Worm (Caenorhabditis elegans) whole organism, early embryonic: ENCODE data around the gene C16D9.5.

ENCODE experiments used
- B0310.2 ChIP-seq: sonication (generic microtip); optimal IDR thresholded peaks from 2 replicates; lab custom pipeline; 2016; ENCODE audit warnings: mild to moderate bottlenecking, missing genetic modification characterization, missing compliant biosample characterization
- F13C5.2 ChIP-seq: sonication (generic microtip); optimal IDR thresholded peaks from 2 replicates; lab custom pipeline; 2017; ENCODE audit warnings: mild to moderate bottlenecking, missing genetic modification characterization, inconsistent platforms, missing compliant biosample characterization
- aly-1 ChIP-seq: sonication (generic microtip); optimal IDR thresholded peaks from 2 replicates; lab custom pipeline; 2016; ENCODE audit warnings: missing genetic modification characterization, missing compliant biosample characterization
- ama-1 ChIP-seq: fragments of 150-350 bp; optimal IDR thresholded peaks from 2 replicates; lab custom pipeline; 2014
- ceh-13 ChIP-seq: fragments of 200-800 bp; sonication (Bioruptor generic); optimal IDR thresholded peaks from 2 replicates; lab custom pipeline; 2018; ENCODE audit warnings: mild to moderate bottlenecking, missing genetic modification characterization, missing compliant biosample characterization
- ceh-36 ChIP-seq: sonication (generic microtip); optimal IDR thresholded peaks from 2 replicates; lab custom pipeline; 2016; ENCODE audit warnings: missing genetic modification characterization, inconsistent platforms, missing compliant biosample characterization
- ets-7 ChIP-seq: sonication (generic microtip); optimal IDR thresholded peaks from 2 replicates; lab custom pipeline; 2016; ENCODE audit warnings: missing genotype, missing genetic modification characterization, missing compliant biosample characterization
- flt-1 ChIP-seq: fragments of 200-800 bp; sonication (Bioruptor generic); IDR thresholded peaks from 2 replicates; pipeline ENCODE4 v1.3.6; 2022; ENCODE audit warnings: missing genetic modification characterization, missing compliant biosample characterization
- hmbx-1 ChIP-seq: sonication (generic microtip); optimal IDR thresholded peaks from 2 replicates; lab custom pipeline; 2016; ENCODE audit warnings: mild to moderate bottlenecking, missing genetic modification characterization, missing compliant biosample characterization
- hmg-4 ChIP-seq: fragments of 200-800 bp; sonication (Bioruptor generic); optimal IDR thresholded peaks from 2 replicates; lab custom pipeline; 2018; ENCODE audit warnings: mild to moderate bottlenecking, missing genetic modification characterization, missing compliant biosample characterization
- hnd-1 ChIP-seq: sonication (generic microtip); optimal IDR thresholded peaks from 2 replicates; lab custom pipeline; 2016; ENCODE audit warnings: missing genetic modification characterization, missing compliant biosample characterization
- pes-1 ChIP-seq: fragments of 200-800 bp; sonication (Bioruptor generic); IDR thresholded peaks from 2 replicates; pipeline ENCODE4 v1.3.6; 2022; ENCODE audit warnings: missing genetic modification reagents, missing genetic modification characterization, missing compliant biosample characterization
- scrt-1 ChIP-seq: fragments of 200-800 bp; sonication (Bioruptor generic); IDR thresholded peaks from 2 replicates; pipeline ENCODE4 v1.3.6; 2022; ENCODE audit warnings: missing genetic modification characterization, missing compliant biosample characterization
- sea-1 ChIP-seq: fragments of 200-800 bp; sonication (Bioruptor generic); conservative IDR thresholded peaks from 2 replicates; pipeline ENCODE4 v1.3.6; 2022; ENCODE audit warnings: missing genetic modification characterization, missing compliant biosample characterization
- tbx-11 ChIP-seq: fragments of 200-800 bp; sonication (Bioruptor generic); IDR thresholded peaks from 2 replicates; pipeline ENCODE4 v1.3.6; 2022; ENCODE audit warnings: missing genetic modification characterization, missing compliant biosample characterization
- tbx-37 ChIP-seq: fragments of 200-800 bp; sonication (Bioruptor generic); conservative IDR thresholded peaks from 2 replicates; pipeline ENCODE4 v1.3.6; 2022; ENCODE audit warnings: missing genetic modification reagents, missing genetic modification characterization, missing compliant biosample characterization
- tra-4 ChIP-seq: sonication (generic microtip); optimal IDR thresholded peaks from 2 replicates; lab custom pipeline; 2017; ENCODE audit warnings: missing genetic modification characterization, missing compliant biosample characterization

The C16D9.5 gene

DNA sequence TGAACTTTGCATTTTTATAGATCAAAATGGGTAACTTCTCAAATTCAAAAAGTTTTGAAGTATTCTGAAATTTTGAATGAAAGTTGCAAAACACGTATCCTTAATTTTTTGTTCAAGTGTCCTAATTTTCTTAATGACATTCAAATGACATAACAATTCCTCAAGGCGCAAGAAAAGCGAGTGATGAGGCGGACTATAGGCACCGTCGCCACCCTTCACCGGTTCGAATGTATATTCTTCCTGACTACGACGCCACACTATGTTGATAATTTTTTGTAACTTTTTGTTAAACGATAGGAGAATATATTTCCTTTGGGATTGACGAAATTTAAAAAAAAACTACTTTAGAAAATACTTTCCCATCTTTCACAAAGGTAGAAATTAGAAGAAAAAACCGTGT lies 36.3 kb upstream of the C16D9.5 start:
- no peak for TF ChIP-seq F13C5.2 (tag; lab: Kevin White, UChicago)
- TF ChIP-seq flt-1 (GFP tag; lab: Robert Waterston, UW) = no peak
- TF ChIP-seq ama-1 = no peak
- no peak for TF ChIP-seq hmbx-1 (tag; lab: Kevin White, UChicago)
- TF ChIP-seq tbx-37 (GFP tag; lab: Robert Waterston, UW) = no peak
- no peak for TF ChIP-seq hnd-1 (tag; lab: Kevin White, UChicago)
- TF ChIP-seq tra-4 (tag; lab: Kevin White, UChicago) = no peak
- no peak for TF ChIP-seq pes-1
- TF ChIP-seq ceh-36 (tag; lab: Kevin White, UChicago) = no peak
- no peak for TF ChIP-seq scrt-1
- TF ChIP-seq ceh-13 (GFP tag; lab: Kevin White, UChicago) = no peak
- no peak for TF ChIP-seq aly-1 (tag; lab: Kevin White, UChicago)
- no peak for TF ChIP-seq B0310.2 (tag; lab: Kevin White, UChicago)
- TF ChIP-seq hmg-4 (GFP tag; lab: Kevin White, UChicago) = no peak
- no peak for TF ChIP-seq ets-7 (tag; lab: Kevin White, UChicago)

DNA sequence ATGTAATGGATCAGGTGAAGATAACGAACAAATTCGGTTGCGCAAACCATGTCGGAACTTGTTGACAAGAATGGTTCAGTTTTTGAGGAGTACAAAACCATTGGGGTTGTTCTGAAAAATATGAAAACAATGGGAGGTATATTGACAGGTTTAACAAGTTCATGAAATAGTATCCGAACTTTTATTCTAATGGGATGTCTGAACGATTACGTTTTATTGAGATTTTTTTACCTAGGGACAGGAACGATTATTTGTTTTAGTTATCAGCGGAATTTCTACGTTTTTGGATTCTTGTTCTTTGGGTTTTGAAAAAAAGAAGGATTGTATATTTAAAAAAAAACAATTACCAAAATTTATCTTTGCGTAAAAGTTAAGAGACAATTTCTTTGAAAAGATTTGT lies 35.4 kb upstream of the C16D9.5 start, which contains the start of gene str-135:
str-135 (minus strand) TSS at position 101 of the 400 bp plus-strand sequence.
- no peak for TF ChIP-seq pes-1
- no peak for TF ChIP-seq aly-1 (tag; lab: Kevin White, UChicago)
- TF ChIP-seq ama-1 = no peak
- TF ChIP-seq F13C5.2 (tag; lab: Kevin White, UChicago) = no peak
- TF ChIP-seq B0310.2 (tag; lab: Kevin White, UChicago) = no peak
- TF ChIP-seq scrt-1 = no peak
- TF ChIP-seq ceh-36 (tag; lab: Kevin White, UChicago) = no peak
- TF ChIP-seq tra-4 (tag; lab: Kevin White, UChicago) = no peak
- TF ChIP-seq ets-7 (tag; lab: Kevin White, UChicago) = no peak
- TF ChIP-seq hmg-4 (GFP tag; lab: Kevin White, UChicago) = no peak

DNA sequence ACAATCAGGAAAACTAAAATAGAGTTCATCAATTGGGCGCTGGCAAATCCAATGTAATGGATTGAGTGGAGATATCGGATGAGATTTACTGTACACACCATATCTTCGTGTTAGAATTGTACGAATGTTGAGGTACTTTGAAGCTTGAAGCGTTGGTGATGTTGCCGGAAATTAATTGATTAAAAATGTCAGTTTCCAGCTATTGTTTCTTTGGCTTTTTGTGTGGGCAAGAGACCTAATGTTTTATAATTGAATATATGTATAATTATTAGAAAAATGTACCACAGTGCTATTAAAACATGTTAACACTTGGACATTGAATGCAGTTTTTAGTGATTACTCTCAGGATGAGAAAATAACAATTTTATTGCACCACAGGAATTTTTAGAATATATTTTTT lies 33.5 kb upstream of the C16D9.5 start, which contains the start of gene str-136:
str-136 (minus strand) TSS at position 101 of the 400 bp plus-strand sequence.
- TF ChIP-seq tbx-37 (GFP tag; lab: Robert Waterston, UW) = no peak

DNA sequence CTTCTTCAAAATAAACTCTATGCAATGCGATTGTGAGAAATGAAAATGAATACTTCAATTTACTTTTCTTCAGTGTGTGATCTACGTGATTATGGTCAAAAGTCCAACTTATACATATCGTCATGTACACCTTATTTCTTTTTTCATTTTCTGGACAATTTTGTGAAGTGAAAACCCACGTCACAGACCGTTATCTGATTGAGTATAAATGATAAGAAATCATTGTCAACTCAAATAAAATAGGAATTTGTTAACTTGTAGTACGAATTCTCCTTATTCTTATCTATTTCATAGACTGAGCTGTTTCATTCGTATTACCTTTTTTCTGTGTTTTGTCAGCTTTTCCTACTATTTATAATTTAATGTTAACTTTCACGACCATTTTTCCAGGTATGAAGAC lies 26.6 kb upstream of the C16D9.5 start, which contains the start of gene asp-5:
asp-5 (plus strand) TSS at position 391 of the 400 bp plus-strand sequence.
- TF ChIP-seq tra-4 (tag; lab: Kevin White, UChicago) (no peak), flt-1 (GFP tag; lab: Robert Waterston, UW) (no peak), scrt-1 (no peak), pes-1 (no peak), hmg-4 (GFP tag; lab: Kevin White, UChicago) (no peak), F13C5.2 (tag; lab: Kevin White, UChicago) (no peak), ets-7 (tag; lab: Kevin White, UChicago) (no peak), ceh-13 (GFP tag; lab: Kevin White, UChicago) (no peak), B0310.2 (tag; lab: Kevin White, UChicago) (no peak), aly-1 (tag; lab: Kevin White, UChicago) (no peak), hmbx-1 (tag; lab: Kevin White, UChicago) (no peak), ceh-36 (tag; lab: Kevin White, UChicago) (no peak), sea-1 (GFP tag; lab: Robert Waterston, UW) (no peak), hnd-1 (tag; lab: Kevin White, UChicago) (no peak), tbx-11 (no peak), ama-1 (no peak), tbx-37 (GFP tag; lab: Robert Waterston, UW) (no peak)

DNA sequence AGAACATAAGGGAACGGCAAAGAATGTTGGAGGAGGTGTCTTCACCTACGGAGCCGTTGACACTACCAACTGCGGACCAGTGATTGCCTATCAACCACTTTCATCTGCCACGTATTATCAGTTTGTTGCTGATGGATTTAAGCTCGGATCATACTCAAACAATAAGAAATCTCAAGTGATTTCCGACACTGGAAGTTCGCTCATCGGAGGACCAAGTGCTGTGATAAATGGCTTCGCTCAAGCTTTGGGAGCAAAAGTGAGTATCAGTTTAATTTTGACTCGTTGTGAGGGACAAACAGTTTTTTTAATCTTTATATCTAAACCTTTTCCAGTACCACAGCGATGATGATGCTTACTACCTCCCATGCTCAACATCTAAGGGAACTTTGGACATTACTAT lies 26.0 kb upstream of the C16D9.5 start:
- TF ChIP-seq hmbx-1 (tag; lab: Kevin White, UChicago) = no peak
- no peak for TF ChIP-seq hmg-4 (GFP tag; lab: Kevin White, UChicago)
- no peak for TF ChIP-seq tbx-37 (GFP tag; lab: Robert Waterston, UW)
- no peak for TF ChIP-seq ceh-36 (tag; lab: Kevin White, UChicago)
- TF ChIP-seq hnd-1 (tag; lab: Kevin White, UChicago) = no peak
- no peak for TF ChIP-seq scrt-1
- no peak for TF ChIP-seq ceh-13 (GFP tag; lab: Kevin White, UChicago)
- TF ChIP-seq F13C5.2 (tag; lab: Kevin White, UChicago) = no peak
- no peak for TF ChIP-seq ets-7 (tag; lab: Kevin White, UChicago)
- TF ChIP-seq sea-1 (GFP tag; lab: Robert Waterston, UW) = no peak
- no peak for TF ChIP-seq pes-1
- TF ChIP-seq flt-1 (GFP tag; lab: Robert Waterston, UW) = no peak
- no peak for TF ChIP-seq ama-1
- TF ChIP-seq aly-1 (tag; lab: Kevin White, UChicago) = no peak
- no peak for TF ChIP-seq B0310.2 (tag; lab: Kevin White, UChicago)
- TF ChIP-seq tra-4 (tag; lab: Kevin White, UChicago) = no peak
- TF ChIP-seq tbx-11 = no peak

DNA sequence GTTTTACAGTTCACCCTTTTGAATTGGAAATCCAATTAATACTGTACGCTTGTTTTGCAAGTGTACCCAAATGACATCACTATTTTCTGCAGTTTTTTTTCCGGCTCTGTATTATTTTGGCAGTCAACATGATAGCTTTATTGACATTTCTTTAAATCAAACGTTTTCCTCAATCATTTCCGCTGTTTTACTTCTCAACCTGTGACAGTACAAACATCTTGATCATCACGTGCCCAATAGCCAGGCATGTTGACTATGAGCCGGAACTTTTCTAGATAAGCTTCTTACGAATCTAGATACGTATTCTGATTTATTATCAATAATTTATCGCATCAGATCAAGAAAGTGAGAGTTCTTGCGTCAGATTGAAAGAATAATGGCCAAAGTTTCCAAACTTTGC lies 24.5 kb upstream of the C16D9.5 start:
- TF ChIP-seq ceh-36 (tag; lab: Kevin White, UChicago) (no peak), hnd-1 (tag; lab: Kevin White, UChicago) (no peak), pes-1 (no peak), ama-1 (no peak), tbx-37 (GFP tag; lab: Robert Waterston, UW) (no peak), scrt-1 (no peak), hmg-4 (GFP tag; lab: Kevin White, UChicago) (no peak), aly-1 (tag; lab: Kevin White, UChicago) (no peak), ets-7 (tag; lab: Kevin White, UChicago) (no peak), sea-1 (GFP tag; lab: Robert Waterston, UW) (no peak), F13C5.2 (tag; lab: Kevin White, UChicago) (no peak), ceh-13 (GFP tag; lab: Kevin White, UChicago) (no peak)

DNA sequence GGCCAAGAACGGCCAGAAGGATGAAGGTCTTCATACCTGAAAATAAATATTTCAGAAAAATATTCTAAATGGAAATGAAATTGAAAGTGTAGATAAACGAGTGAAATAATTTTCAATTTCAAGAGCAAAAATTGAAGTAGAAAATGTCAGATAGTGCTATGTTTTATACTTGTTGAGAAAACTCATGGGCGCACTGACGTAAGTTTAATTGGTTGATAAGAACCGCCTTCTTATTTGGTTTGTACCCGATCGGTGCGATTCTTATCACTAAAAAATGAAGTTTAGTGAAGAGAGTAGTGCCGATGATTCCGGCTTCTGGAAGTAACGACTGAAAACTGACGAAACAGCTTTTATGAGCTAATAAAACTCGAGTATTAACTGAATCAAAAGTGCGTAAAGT lies 23.5 kb upstream of the C16D9.5 start, which contains the start of the genes asp-6 and asp-12:
asp-6 (minus strand) TSS at position 36 of the 400 bp plus-strand sequence.
asp-12 (plus strand) TSS at position 309 of the 400 bp plus-strand sequence.
- TF ChIP-seq ceh-36 (tag; lab: Kevin White, UChicago) (no peak), ceh-13 (GFP tag; lab: Kevin White, UChicago) (no peak), tra-4 (tag; lab: Kevin White, UChicago) (no peak), sea-1 (GFP tag; lab: Robert Waterston, UW) (no peak)
